Fruit fly (Drosophila melanogaster): ENCODE results near the gene modSP.

modSP gene

DNA sequence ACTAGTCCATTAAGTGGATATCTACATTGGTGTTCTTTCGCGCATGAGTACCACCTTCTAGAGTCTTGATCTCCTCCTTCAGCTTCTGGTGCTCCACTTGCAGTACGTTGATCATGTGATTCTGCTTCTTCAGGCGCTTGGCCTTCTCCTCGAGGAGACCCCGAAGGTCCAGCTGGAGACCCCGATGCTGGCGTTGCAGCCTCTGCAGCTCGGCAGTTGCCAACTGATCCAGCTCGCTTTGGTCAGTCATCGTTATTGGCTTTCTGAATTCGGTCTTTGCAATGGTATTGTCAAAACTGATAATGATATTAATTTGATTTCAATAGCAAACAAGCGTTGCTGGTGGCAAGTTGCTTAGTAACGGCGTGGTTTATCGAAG is 31.1 kb downstream of the modSP start, which contains the start of gene Ccdc114:
Gene Ccdc114 (minus strand): TSS at position 347 of the 379 bp plus-strand sequence.
- TF ChIP-seq sug (tag; optimal IDR thresholded peaks at IDR 0.05) (no peak), Med (GFP tag) (no peak), yki (optimal IDR thresholded peaks at IDR 0.05) (no peak), sens (GFP tag) (peak; percentile 54), zen2 (GFP tag; IDR thresholded peaks at IDR 0.05; ENCODE audit: partially characterized antibody) (no peak), BtbVII (GFP tag; optimal IDR thresholded peaks at IDR 0.05) (no peak), D (optimal IDR thresholded peaks at IDR 0.05) (peak; percentile 2), D (GFP tag; optimal IDR thresholded peaks at IDR 0.05) (no peak)

DNA sequence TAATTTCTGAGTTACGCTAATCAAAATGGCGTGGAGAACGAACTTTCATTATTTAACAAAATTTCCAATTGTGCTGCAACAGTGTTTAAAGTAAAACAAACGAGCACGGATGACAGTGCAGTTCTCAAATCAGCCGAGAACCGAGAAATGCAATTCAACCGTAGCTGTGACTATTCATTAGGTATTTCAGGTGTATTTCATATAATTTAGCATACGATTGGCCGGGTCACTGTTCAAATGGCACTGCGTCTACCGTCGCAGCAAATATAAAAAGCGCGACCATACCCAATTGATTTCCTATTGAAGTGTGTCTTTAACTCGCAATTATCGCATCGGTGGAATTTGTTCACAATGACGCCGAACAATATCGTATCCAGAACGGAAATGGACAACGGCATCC is 35.0 kb downstream of the modSP start, which contains the start of gene CG14893:
Gene CG14893 (plus strand): TSS at position 301 of the 400 bp plus-strand sequence.
- TF ChIP-seq Atf3 (GFP tag; optimal IDR thresholded peaks at IDR 0.05) = no peak
- no peak for TF ChIP-seq nau (GFP tag; optimal IDR thresholded peaks at IDR 0.05)
- TF ChIP-seq B-H2 (GFP tag; optimal IDR thresholded peaks at IDR 0.05) = no peak
- no peak for TF ChIP-seq mam (GFP tag; optimal IDR thresholded peaks at IDR 0.05)
- no peak for TF ChIP-seq CG1792 (GFP tag; optimal IDR thresholded peaks at IDR 0.05)
- TF ChIP-seq CG7839 (tag; optimal IDR thresholded peaks at IDR 0.05) = no peak
- TF ChIP-seq CG17359 (tag; optimal IDR thresholded peaks at IDR 0.05) = no peak
- no peak for TF ChIP-seq slou (GFP tag; optimal IDR thresholded peaks at IDR 0.05)
- TF ChIP-seq rib (GFP tag; IDR thresholded peaks at IDR 0.05) = no peak
- no peak for TF ChIP-seq eyg (GFP tag; optimal IDR thresholded peaks at IDR 0.05)
- TF ChIP-seq CG7745 (tag; optimal IDR thresholded peaks at IDR 0.05) = no peak
- TF ChIP-seq Xbp1 (GFP tag; optimal IDR thresholded peaks at IDR 0.05) = no peak
- no peak for TF ChIP-seq klu (GFP tag; IDR thresholded peaks at IDR 0.05)
- TF ChIP-seq Sox102F (GFP tag; optimal IDR thresholded peaks at IDR 0.05) = no peak
- TF ChIP-seq CG32532 (GFP tag; IDR thresholded peaks at IDR 0.05) = no peak
- no peak for TF ChIP-seq CG2712 (tag; optimal IDR thresholded peaks at IDR 0.05)
- no peak for TF ChIP-seq Bgb (GFP tag; IDR thresholded peaks at IDR 0.05; ENCODE audit: partially characterized antibody)
- no peak for TF ChIP-seq CG8089 (GFP tag; optimal IDR thresholded peaks at IDR 0.05)

DNA sequence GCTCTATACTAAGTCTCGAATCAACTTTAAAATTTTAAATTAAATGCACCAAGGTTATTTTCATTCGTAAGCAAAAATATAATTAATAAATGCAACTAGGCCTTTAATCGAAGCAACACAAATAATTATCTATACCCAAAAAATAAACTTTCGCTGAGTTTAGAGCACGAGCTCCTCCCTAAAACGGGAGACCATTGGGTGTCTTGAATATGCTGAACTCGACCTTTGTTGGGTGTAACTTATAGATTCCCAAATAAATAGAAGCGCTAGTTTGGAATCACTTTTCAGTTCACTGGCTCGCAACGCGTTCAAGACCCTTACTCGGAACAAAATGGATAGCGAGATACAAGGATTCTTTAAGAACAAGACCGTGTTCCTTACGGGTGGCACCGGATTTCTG is 37.8 kb downstream of the modSP start, which contains the start of gene CG17560:
Gene CG17560 (plus strand): TSS at position 301 of the 400 bp plus-strand sequence.
- TF ChIP-seq Trl (optimal IDR thresholded peaks at IDR 0.05) (no peak), Trl (GFP tag; optimal IDR thresholded peaks at IDR 0.05) (no peak), Doc3 (GFP tag; IDR thresholded peaks at IDR 0.05; ENCODE audit: partially characterized antibody) (0 out of 3 replicates have a peak, but pooled peaks have one; percentile 23), BEAF-32 (GFP tag; optimal IDR thresholded peaks at IDR 0.05) (peak; percentile 3)

DNA sequence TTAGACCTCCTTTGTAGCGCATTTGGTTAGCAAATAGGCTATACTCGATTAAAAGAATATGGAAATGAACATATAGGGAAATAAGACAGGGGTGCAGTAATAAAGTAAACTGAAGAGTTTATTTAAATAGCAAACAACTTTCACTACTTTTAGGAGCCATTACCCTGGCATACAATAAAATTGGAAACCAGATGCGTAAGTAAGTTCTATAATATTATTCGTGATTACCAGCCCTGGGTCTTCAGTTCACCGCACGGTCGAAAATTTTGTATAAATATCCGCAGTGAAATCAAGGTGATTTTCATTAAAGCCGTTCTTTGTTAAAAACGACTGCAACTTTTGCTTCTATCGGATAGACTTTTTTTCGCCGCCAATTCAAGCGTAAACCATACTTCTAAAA is 40.5 kb downstream of the modSP start, which contains the start of gene CG17562:
Gene CG17562 (plus strand): TSS at position 301 of the 400 bp plus-strand sequence.
- TF ChIP-seq CG16815 (GFP tag; optimal IDR thresholded peaks at IDR 0.05) (no peak), CG13624 (GFP tag; optimal IDR thresholded peaks at IDR 0.05) (no peak), Tbp (GFP tag; optimal IDR thresholded peaks at IDR 0.05) (no peak), dati (GFP tag; IDR thresholded peaks at IDR 0.05) (no peak)

DNA sequence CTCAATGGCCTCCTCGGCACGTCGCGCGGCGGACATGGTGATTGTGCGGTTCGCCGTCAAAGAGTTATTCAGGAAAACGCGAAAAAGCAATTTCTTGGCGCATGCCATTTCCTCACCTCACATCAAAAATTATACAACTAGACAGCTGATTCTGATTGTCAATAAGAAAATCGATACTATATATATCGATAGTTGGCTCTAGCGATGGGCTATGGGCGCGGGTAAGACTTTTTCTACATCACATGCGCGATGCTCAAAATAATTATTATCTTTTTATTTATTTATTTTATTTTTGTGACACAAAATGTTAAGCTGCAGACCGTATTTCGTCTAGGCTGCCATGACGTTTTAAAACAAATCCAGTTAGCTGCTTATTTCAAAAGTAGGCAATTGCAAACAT is 41.2 kb downstream of the modSP start, which contains the start of gene CG10340:
Gene CG10340 (minus strand): TSS at position 151 of the 400 bp plus-strand sequence.
- TF ChIP-seq dan (GFP tag; IDR thresholded peaks at IDR 0.05) = no peak
- TF ChIP-seq CG10147 (GFP tag; optimal IDR thresholded peaks at IDR 0.05) = no peak
- no peak for TF ChIP-seq nom (GFP tag; optimal IDR thresholded peaks at IDR 0.05)
- peak; percentile 60 for TF ChIP-seq CTCF (GFP tag; optimal IDR thresholded peaks at IDR 0.05)
- no peak for TF ChIP-seq hkb (optimal IDR thresholded peaks at IDR 0.05)
- no peak for TF ChIP-seq hkb (GFP tag; IDR thresholded peaks at IDR 0.05)
- no peak for TF ChIP-seq CG2199 (GFP tag; IDR thresholded peaks at IDR 0.05)
- TF ChIP-seq CG6683 (GFP tag; optimal IDR thresholded peaks at IDR 0.05) = no peak
- peak; percentile 85 for TF ChIP-seq bbx (GFP tag; IDR thresholded peaks at IDR 0.05; ENCODE audit: partially characterized antibody)
- TF ChIP-seq Hsf (GFP tag; optimal IDR thresholded peaks at IDR 0.05) = no peak
- no peak for TF ChIP-seq cas (GFP tag; IDR thresholded peaks at IDR 0.05)
- no peak for TF ChIP-seq CG4404 (GFP tag; IDR thresholded peaks at IDR 0.05)
- TF ChIP-seq CG13775 (GFP tag; optimal IDR thresholded peaks at IDR 0.05) = peak; percentile 31
- peak; percentile 87 for TF ChIP-seq CG13287 (GFP tag; IDR thresholded peaks at IDR 0.05; ENCODE audit: partially characterized antibody)
- TF ChIP-seq dimm (GFP tag; IDR thresholded peaks at IDR 0.05) = no peak
- no peak for TF ChIP-seq CG2712 (tag; optimal IDR thresholded peaks at IDR 0.05)
